Worm (Caenorhabditis elegans) whole organism, late embryonic: Measurements from ENCODE around the gene F53H2.1.

Source experiments
- C08G9.2 ChIP-seq: sonication (generic microtip); optimal IDR thresholded peaks from 2 replicates; lab custom pipeline; 2016; ENCODE audit warnings: mild to moderate bottlenecking, missing genetic modification characterization, moderate library complexity, missing compliant biosample characterization
- C38D4.7 ChIP-seq: fragments of 200-800 bp; sonication (Bioruptor generic); optimal IDR thresholded peaks from 2 replicates; lab custom pipeline; 2018; ENCODE audit warnings: mild to moderate bottlenecking, missing genetic modification characterization, moderate library complexity, missing compliant biosample characterization
- F13H6.1 ChIP-seq: sonication (generic microtip); optimal IDR thresholded peaks from 2 replicates; lab custom pipeline; 2016; ENCODE audit warnings: missing genetic modification characterization, missing compliant biosample characterization
- K02D7.2 ChIP-seq: sonication (generic microtip); optimal IDR thresholded peaks from 2 replicates; lab custom pipeline; 2017; ENCODE audit warnings: mild to moderate bottlenecking, missing genetic modification characterization, missing compliant biosample characterization
- ahr-1 ChIP-seq: sonication (generic microtip); optimal IDR thresholded peaks from 2 replicates; lab custom pipeline; 2016; ENCODE audit warnings: missing genetic modification characterization, missing compliant biosample characterization
- ceh-18 ChIP-seq: sonication (generic microtip); optimal IDR thresholded peaks from 2 replicates; lab custom pipeline; 2016; ENCODE audit warnings: missing genetic modification characterization, missing compliant biosample characterization
- ceh-19 ChIP-seq: fragments of 200-800 bp; sonication (Bioruptor generic); optimal IDR thresholded peaks from 2 replicates; lab custom pipeline; 2018; ENCODE audit warnings: mild to moderate bottlenecking, missing genetic modification characterization, missing compliant biosample characterization
- ceh-2 ChIP-seq: sonication (generic microtip); optimal IDR thresholded peaks from 2 replicates; lab custom pipeline; 2016; ENCODE audit warnings: missing genotype, missing genetic modification characterization, missing compliant biosample characterization
- ceh-22 ChIP-seq: sonication (generic microtip); optimal IDR thresholded peaks from 2 replicates; lab custom pipeline; 2017; ENCODE audit warnings: missing biosample characterization, missing genetic modification characterization
- ceh-30 ChIP-seq: fragments of 150-350 bp; optimal IDR thresholded peaks from 2 replicates; lab custom pipeline; 2014; ENCODE audit warnings: missing biosample characterization, missing genetic modification characterization
- ceh-31 ChIP-seq: sonication (generic microtip); optimal IDR thresholded peaks from 2 replicates; lab custom pipeline; 2016; ENCODE audit warnings: missing genetic modification characterization, missing compliant biosample characterization
- ceh-45 ChIP-seq: fragments of 200-800 bp; sonication (Bioruptor generic); IDR thresholded peaks from 2 replicates; pipeline ENCODE4 v1.3.6; 2022; ENCODE audit warnings: missing genetic modification reagents, missing genetic modification characterization, missing compliant biosample characterization
- ceh-48 ChIP-seq: sonication (generic microtip); optimal IDR thresholded peaks from 2 replicates; lab custom pipeline; 2016; ENCODE audit warnings: missing genetic modification characterization, inconsistent platforms, missing compliant biosample characterization
- ceh-9 ChIP-seq: sonication (generic microtip); optimal IDR thresholded peaks from 2 replicates; lab custom pipeline; 2016; ENCODE audit warnings: mild to moderate bottlenecking, missing genetic modification characterization, inconsistent platforms, missing compliant biosample characterization
- dve-1 ChIP-seq: sonication (generic microtip); optimal IDR thresholded peaks from 2 replicates; lab custom pipeline; 2017; ENCODE audit warnings: antibody characterized with exemption, mild to moderate bottlenecking, missing genetic modification characterization, missing compliant biosample characterization
- elt-2 ChIP-seq: sonication (generic microtip); optimal IDR thresholded peaks from 2 replicates; lab custom pipeline; 2016; ENCODE audit warnings: missing genetic modification reagents, missing genetic modification characterization, missing compliant biosample characterization
- ets-4 ChIP-seq: sonication (generic microtip); optimal IDR thresholded peaks from 2 replicates; lab custom pipeline; 2016; ENCODE audit warnings: missing genetic modification characterization, missing compliant biosample characterization
- eyg-1 ChIP-seq: sonication (generic microtip); optimal IDR thresholded peaks from 2 replicates; lab custom pipeline; 2016; ENCODE audit warnings: missing genotype, missing genetic modification characterization, missing compliant biosample characterization
- fkh-6 ChIP-seq: sonication (generic microtip); optimal IDR thresholded peaks from 2 replicates; lab custom pipeline; 2016; ENCODE audit warnings: missing genetic modification characterization, missing compliant biosample characterization
- hlh-13 ChIP-seq: fragments of 200-800 bp; sonication (Bioruptor generic); optimal IDR thresholded peaks from 2 replicates; lab custom pipeline; 2018; ENCODE audit warnings: mild to moderate bottlenecking, missing genetic modification characterization, missing compliant biosample characterization
- hlh-15 ChIP-seq: sonication (generic microtip); optimal IDR thresholded peaks from 2 replicates; lab custom pipeline; 2016; ENCODE audit warnings: missing genetic modification characterization, missing compliant biosample characterization
- hlh-30 ChIP-seq: sonication (generic microtip); optimal IDR thresholded peaks from 2 replicates; lab custom pipeline; 2017; ENCODE audit warnings: antibody characterized with exemption, missing genetic modification characterization, missing compliant biosample characterization; ENCODE audit not compliant: insufficient read depth
- hlh-8 ChIP-seq: sonication (generic microtip); optimal IDR thresholded peaks from 2 replicates; lab custom pipeline; 2016; ENCODE audit warnings: missing genotype, missing genetic modification characterization, missing compliant biosample characterization
- lim-6 ChIP-seq: sonication (generic microtip); optimal IDR thresholded peaks from 2 replicates; lab custom pipeline; 2016; ENCODE audit warnings: missing genetic modification characterization, missing compliant biosample characterization
- lin-11 ChIP-seq: fragments of 200-800 bp; sonication (Bioruptor generic); optimal IDR thresholded peaks from 2 replicates; lab custom pipeline; 2018; ENCODE audit warnings: mild to moderate bottlenecking, missing genetic modification characterization, missing compliant biosample characterization
- nfya-1 ChIP-seq: sonication (generic microtip); optimal IDR thresholded peaks from 2 replicates; lab custom pipeline; 2017; ENCODE audit warnings: missing genetic modification characterization, mild to moderate bottlenecking, missing compliant biosample characterization, antibody characterized with exemption, moderate library complexity
- nhr-11 ChIP-seq: fragments of 150-350 bp; optimal IDR thresholded peaks from 2 replicates; lab custom pipeline; 2014; ENCODE audit warnings: missing biosample characterization, missing genetic modification characterization
- nhr-232 ChIP-seq: sonication (generic microtip); optimal IDR thresholded peaks from 2 replicates; lab custom pipeline; 2016; ENCODE audit warnings: missing genetic modification characterization, missing compliant biosample characterization
- odd-2 ChIP-seq: sonication (generic microtip); optimal IDR thresholded peaks from 2 replicates; lab custom pipeline; 2017; ENCODE audit warnings: antibody characterized with exemption, mild to moderate bottlenecking, missing genetic modification characterization, missing compliant biosample characterization
- pag-3 ChIP-seq: sonication (generic microtip); optimal IDR thresholded peaks from 2 replicates; lab custom pipeline; 2016; ENCODE audit warnings: missing compliant biosample characterization, missing genetic modification characterization, borderline replicate concordance
- pax-1 ChIP-seq: fragments of 150-350 bp; optimal IDR thresholded peaks from 2 replicates; lab custom pipeline; 2014; ENCODE audit warnings: missing biosample characterization, missing genetic modification characterization
- pha-2 ChIP-seq: sonication (generic microtip); optimal IDR thresholded peaks from 2 replicates; lab custom pipeline; 2017; ENCODE audit warnings: mild to moderate bottlenecking, missing genetic modification characterization, missing compliant biosample characterization
- pqm-1 ChIP-seq: sonication (generic microtip); optimal IDR thresholded peaks from 2 replicates; lab custom pipeline; 2016; ENCODE audit warnings: missing genetic modification characterization, missing compliant biosample characterization
- ref-2 ChIP-seq: sonication (generic microtip); optimal IDR thresholded peaks from 2 replicates; lab custom pipeline; 2016; ENCODE audit warnings: missing genetic modification characterization, missing compliant biosample characterization
- rnt-1 ChIP-seq: sonication (generic microtip); optimal IDR thresholded peaks from 2 replicates; lab custom pipeline; 2016; ENCODE audit warnings: missing genetic modification characterization, missing compliant biosample characterization
- sox-2 ChIP-seq: fragments of 200-800 bp; sonication (Bioruptor generic); IDR thresholded peaks from 2 replicates; pipeline ENCODE4 v1.3.6; 2022; ENCODE audit warnings: missing genetic modification reagents, missing genetic modification characterization, missing compliant biosample characterization
- sox-4 ChIP-seq: sonication (generic microtip); optimal IDR thresholded peaks from 2 replicates; lab custom pipeline; 2017; ENCODE audit warnings: mild to moderate bottlenecking, missing genetic modification characterization, inconsistent platforms, missing compliant biosample characterization
- syd-9 ChIP-seq: sonication (generic microtip); optimal IDR thresholded peaks from 2 replicates; lab custom pipeline; 2016; ENCODE audit warnings: mild to moderate bottlenecking, missing genetic modification characterization, moderate library complexity, missing compliant biosample characterization
- tbx-2 ChIP-seq: sonication (generic microtip); optimal IDR thresholded peaks from 2 replicates; lab custom pipeline; 2016; ENCODE audit warnings: missing genetic modification characterization, missing compliant biosample characterization
- tbx-7 ChIP-seq: sonication (generic microtip); optimal IDR thresholded peaks from 2 replicates; lab custom pipeline; 2016; ENCODE audit warnings: missing genotype, missing genetic modification characterization, missing compliant biosample characterization
- unc-42 ChIP-seq: sonication (generic microtip); optimal IDR thresholded peaks from 2 replicates; lab custom pipeline; 2016; ENCODE audit warnings: missing genotype, missing genetic modification characterization, missing compliant biosample characterization
- zip-5 ChIP-seq: sonication (generic microtip); optimal IDR thresholded peaks from 2 replicates; lab custom pipeline; 2016; ENCODE audit warnings: missing genetic modification characterization, missing compliant biosample characterization
- ztf-16 ChIP-seq: sonication (generic microtip); optimal IDR thresholded peaks from 2 replicates; lab custom pipeline; 2017; ENCODE audit warnings: missing genetic modification characterization, missing compliant biosample characterization

Gene F53H2.1

ce11 chrV:20380320-20380719 is 7.2 kb upstream of the F53H2.1 start, which contains the start of gene K02E2.6 (continued):
- TF ChIP-seq dve-1 (tag; lab: Kevin White, UChicago) = no peak
- TF ChIP-seq pqm-1 (tag; lab: Kevin White, UChicago) = no peak
- TF ChIP-seq zip-5 (tag; lab: Kevin White, UChicago) = no peak
- TF ChIP-seq ceh-9 (tag; lab: Kevin White, UChicago) = no peak
- TF ChIP-seq ref-2 (tag; lab: Kevin White, UChicago) = no peak
- TF ChIP-seq odd-2 (tag; lab: Kevin White, UChicago) = no peak
- no peak for TF ChIP-seq pha-2 (tag; lab: Kevin White, UChicago)
- TF ChIP-seq C08G9.2 (tag; lab: Kevin White, UChicago) = no peak
- TF ChIP-seq pax-1 = no peak
- no peak for TF ChIP-seq tbx-7 (tag; lab: Kevin White, UChicago)

- TF ChIP-seq ref-2 (tag; lab: Kevin White, UChicago) (peak; percentile 59), pag-3 (tag; lab: Kevin White, UChicago) (no peak), K02D7.2 (tag; lab: Kevin White, UChicago) (no peak), nfya-1 (tag; lab: Kevin White, UChicago) (peak; percentile 64), pax-1 (no peak), hlh-13 (no peak), ztf-16 (tag; lab: Kevin White, UChicago) (no peak), ceh-18 (tag; lab: Kevin White, UChicago) (peak; percentile 29), dve-1 (tag; lab: Kevin White, UChicago) (peak; percentile 1), hlh-30 (peak; percentile 86), rnt-1 (tag; lab: Kevin White, UChicago) (no peak), C08G9.2 (tag; lab: Kevin White, UChicago) (peak; percentile 9), sox-4 (tag; lab: Kevin White, UChicago) (no peak), unc-42 (tag; lab: Kevin White, UChicago) (peak; percentile 49), syd-9 (tag; lab: Kevin White, UChicago) (no peak), C38D4.7 (no peak), lim-6 (tag; lab: Kevin White, UChicago) (no peak), fkh-6 (tag; lab: Kevin White, UChicago) (no peak), nhr-232 (tag; lab: Kevin White, UChicago) (no peak), ceh-45 (GFP tag; lab: Robert Waterston, UW) (no peak), eyg-1 (tag; lab: Kevin White, UChicago) (no peak), ceh-2 (peak; percentile 11), ceh-31 (peak; percentile 69), tbx-2 (tag; lab: Kevin White, UChicago) (peak; percentile 1), hlh-8 (tag; lab: Kevin White, UChicago) (peak; percentile 16), F13H6.1 (tag; lab: Kevin White, UChicago) (no peak), ceh-48 (tag; lab: Kevin White, UChicago) (no peak), odd-2 (tag; lab: Kevin White, UChicago) (no peak)
These were observed 4.4 kb upstream of the F53H2.1 start, which contains the start of gene K02E2.11 for ce11 chrV:20383065-20383609. K02E2.11 (plus strand) TSS chrV:20383315.

- TF ChIP-seq ceh-19 (GFP tag; lab: Kevin White, UChicago) (no peak), lin-11 (tag; lab: Kevin White, UChicago) (no peak)
These were observed 573 bp upstream of the F53H2.1 start, which contains the start of gene K02E2.7 for ce11 chrV:20386942-20387341. K02E2.7 (minus strand) TSS chrV:20387042.

- no peak for TF ChIP-seq pag-3 (tag; lab: Kevin White, UChicago)
- TF ChIP-seq ahr-1 (tag; lab: Kevin White, UChicago) = no peak
- no peak for TF ChIP-seq sox-2 (GFP tag; lab: Robert Waterston, UW)
- no peak for TF ChIP-seq ceh-22 (tag; lab: Kevin White, UChicago)
- TF ChIP-seq ceh-30 = no peak
- no peak for TF ChIP-seq elt-2
- no peak for TF ChIP-seq F13H6.1 (tag; lab: Kevin White, UChicago)
- TF ChIP-seq ceh-45 (GFP tag; lab: Robert Waterston, UW) = no peak
- TF ChIP-seq tbx-2 (tag; lab: Kevin White, UChicago) = no peak
- TF ChIP-seq ceh-9 (tag; lab: Kevin White, UChicago) = no peak
- no peak for TF ChIP-seq nhr-11 (tag; lab: Kevin White, UChicago)
- TF ChIP-seq hlh-15 = no peak
- no peak for TF ChIP-seq hlh-13
- TF ChIP-seq pax-1 = no peak
- no peak for TF ChIP-seq hlh-8 (tag; lab: Kevin White, UChicago)
- no peak for TF ChIP-seq tbx-7 (tag; lab: Kevin White, UChicago)
- TF ChIP-seq ets-4 (tag; lab: Kevin White, UChicago) = no peak
- TF ChIP-seq unc-42 (tag; lab: Kevin White, UChicago) = no peak
- TF ChIP-seq nfya-1 (tag; lab: Kevin White, UChicago) = no peak
- no peak for TF ChIP-seq ceh-48 (tag; lab: Kevin White, UChicago)
These were observed 6.3 kb downstream of the F53H2.1 start, which contains the start of gene cnc-7 for ce11 chrV:20393773-20394172. cnc-7 (plus strand) TSS chrV:20394073.
